Worm (Caenorhabditis elegans): ENCODE results near the gene pyt-1.
A peak's percentile ranks its signal among the peaks of the same experiment; 100 is the strongest.

Gene pyt-1

DNA sequence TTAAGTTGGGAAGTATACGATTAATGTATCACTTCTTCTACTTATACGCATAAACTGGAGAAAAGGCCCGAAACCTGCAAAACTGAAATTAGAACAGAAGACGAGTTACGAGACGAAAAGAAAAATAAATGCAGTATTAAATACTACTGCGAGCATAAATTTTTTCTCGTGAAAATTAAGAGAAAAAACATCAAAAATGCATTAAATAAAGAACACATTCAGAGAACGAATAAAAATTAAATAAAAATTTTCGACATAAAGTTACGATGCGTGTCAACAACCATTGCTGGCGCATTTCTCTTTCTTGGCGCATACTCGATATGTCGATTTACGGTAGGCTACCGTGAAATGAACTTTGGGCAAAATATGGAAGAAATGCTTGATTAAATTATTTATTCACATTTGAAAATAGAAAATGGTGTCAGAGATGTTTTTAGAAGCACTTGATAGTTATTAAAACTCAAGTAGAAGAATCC lies 24.2 kb downstream of the pyt-1 start, which contains the start of the genes ZK856.19 and ZK856.11 (continued):
- no peak for TF ChIP-seq zag-1 (tag; optimal IDR thresholded peaks at IDR 0.05)
- no peak for TF ChIP-seq ceh-44 (GFP tag; IDR thresholded peaks at IDR 0.05)
- no peak for TF ChIP-seq nhr-111 (GFP tag; optimal IDR thresholded peaks at IDR 0.05)
- 0 out of 2 replicates have a peak, but pooled peaks have one; percentile 31 for TF ChIP-seq arid-1 (GFP tag; conservative IDR thresholded peaks at IDR 0.05)
- TF ChIP-seq F37D6.2 (tag; optimal IDR thresholded peaks at IDR 0.05), result no peak
- TF ChIP-seq Y48G9A.11 (GFP tag; IDR thresholded peaks at IDR 0.05), result no peak
- peak; percentile 57 for TF ChIP-seq mep-1 (tag; optimal IDR thresholded peaks at IDR 0.05)
- TF ChIP-seq dve-1 (tag; optimal IDR thresholded peaks at IDR 0.05; ENCODE audit: insufficient read depth), result peak; percentile 44
- TF ChIP-seq T26A8.4 (GFP tag; IDR thresholded peaks at IDR 0.05), result no peak
- TF ChIP-seq fos-1 (tag; optimal IDR thresholded peaks at IDR 0.05), result no peak
- TF ChIP-seq F44E2.7 (GFP tag; IDR thresholded peaks at IDR 0.05), result no peak
- TF ChIP-seq Y75B8A.6 (GFP tag; IDR thresholded peaks at IDR 0.05), result no peak
- no peak for TF ChIP-seq daf-16 (GFP tag; optimal IDR thresholded peaks at IDR 0.05)
- peak; percentile 26 for TF ChIP-seq daf-16 (tag; optimal IDR thresholded peaks at IDR 0.05)
- TF ChIP-seq lir-3 (tag; optimal IDR thresholded peaks at IDR 0.05), result no peak
- no peak for TF ChIP-seq zfp-3 (GFP tag; conservative IDR thresholded peaks at IDR 0.05)
- 0 out of 2 replicates have a peak, but pooled peaks have one; percentile 23 for TF ChIP-seq hmg-1.1 (GFP tag; IDR thresholded peaks at IDR 0.05)
- TF ChIP-seq F10B5.3 (tag; optimal IDR thresholded peaks at IDR 0.05), result no peak
- TF ChIP-seq mdt-29 (GFP tag; IDR thresholded peaks at IDR 0.05), result no peak
- TF ChIP-seq lin-1 (GFP tag; IDR thresholded peaks at IDR 0.05), result no peak
- TF ChIP-seq R02D3.7 (tag; optimal IDR thresholded peaks at IDR 0.05), result peak; percentile 13
- no peak for TF ChIP-seq mxl-3 (GFP tag; optimal IDR thresholded peaks at IDR 0.05)
- peak; percentile 74 for TF ChIP-seq duxl-1 (tag; optimal IDR thresholded peaks at IDR 0.05; ENCODE audit: poor library complexity)
- no peak for TF ChIP-seq fkh-10 (GFP tag; optimal IDR thresholded peaks at IDR 0.05)
- peak; percentile 70 for TF ChIP-seq lin-38 (GFP tag; IDR thresholded peaks at IDR 0.05)
- peak; percentile 24 for TF ChIP-seq hlh-30 (tag; optimal IDR thresholded peaks at IDR 0.05; ENCODE audit: insufficient read depth)
- no peak for TF ChIP-seq dmd-8 (GFP tag; IDR thresholded peaks at IDR 0.05)
- TF ChIP-seq saeg-2 (GFP tag; IDR thresholded peaks at IDR 0.05), result no peak
- TF ChIP-seq Y105C5A.15 (GFP tag; IDR thresholded peaks at IDR 0.05), result no peak
- no peak for TF ChIP-seq zip-2 (tag; optimal IDR thresholded peaks at IDR 0.05)
- TF ChIP-seq attf-4 (tag; optimal IDR thresholded peaks at IDR 0.05), result no peak
- TF ChIP-seq gei-8 (GFP tag; optimal IDR thresholded peaks at IDR 0.05), result no peak
- no peak for TF ChIP-seq set-16 (GFP tag; IDR thresholded peaks at IDR 0.05)
- TF ChIP-seq pqm-1 (tag; optimal IDR thresholded peaks at IDR 0.05), result no peak
- no peak for TF ChIP-seq lin-15B (tag; optimal IDR thresholded peaks at IDR 0.05)
- TF ChIP-seq daf-8 (GFP tag; IDR thresholded peaks at IDR 0.05), result no peak
- TF ChIP-seq ztf-11 (tag; optimal IDR thresholded peaks at IDR 0.05), result no peak
- no peak for TF ChIP-seq aha-1 (tag)
- no peak for TF ChIP-seq madf-5 (GFP tag; IDR thresholded peaks at IDR 0.05)
- no peak for TF ChIP-seq ztf-7 (tag; optimal IDR thresholded peaks at IDR 0.05)
- TF ChIP-seq nhr-10 (tag; optimal IDR thresholded peaks at IDR 0.05), result no peak
- TF ChIP-seq dpl-1 (GFP tag; optimal IDR thresholded peaks at IDR 0.05), result peak; percentile 57
- TF ChIP-seq egl-27 (tag; optimal IDR thresholded peaks at IDR 0.05), result no peak
- TF ChIP-seq cey-2 (tag; optimal IDR thresholded peaks at IDR 0.05; ENCODE audit: borderline replicate concordance, insufficient read depth), result no peak
- TF ChIP-seq nhr-6 (tag; optimal IDR thresholded peaks at IDR 0.05), result peak; percentile 59
- TF ChIP-seq F26F4.8 (GFP tag; conservative IDR thresholded peaks at IDR 0.05), result no peak
- no peak for TF ChIP-seq ZK337.2 (GFP tag; IDR thresholded peaks at IDR 0.05)
- TF ChIP-seq ceh-62 (tag; optimal IDR thresholded peaks at IDR 0.05), result no peak
- no peak for TF ChIP-seq unc-62 (GFP tag; optimal IDR thresholded peaks at IDR 0.05 in 1 of 2)
- TF ChIP-seq unc-62 (tag; optimal IDR thresholded peaks at IDR 0.05), result no peak
- TF ChIP-seq ama-1 (optimal IDR thresholded peaks at IDR 0.05), result peak; percentile 37
- no peak for TF ChIP-seq ceh-28 (tag; optimal IDR thresholded peaks at IDR 0.05)
- TF ChIP-seq nhr-25 (tag; optimal IDR thresholded peaks at IDR 0.05; ENCODE audit: borderline replicate concordance, insufficient read depth), result no peak
